Worm (Caenorhabditis elegans) whole organism, late embryonic: ENCODE measurements around the gene cor-1.

ENCODE experiments used
- K09A11.1 ChIP-seq: sonication (generic microtip); optimal IDR thresholded peaks from 2 replicates; lab custom pipeline; 2017; ENCODE audit warnings: antibody characterized with exemption, mild to moderate bottlenecking, missing genetic modification characterization, missing compliant biosample characterization; ENCODE audit not compliant: insufficient read depth
- ama-1 ChIP-seq: fragments of 150-350 bp; optimal IDR thresholded peaks from 2 replicates; lab custom pipeline; 2014
- ceh-18 ChIP-seq: sonication (generic microtip); optimal IDR thresholded peaks from 2 replicates; lab custom pipeline; 2016; ENCODE audit warnings: missing genetic modification characterization, missing compliant biosample characterization
- ceh-9 ChIP-seq: sonication (generic microtip); optimal IDR thresholded peaks from 2 replicates; lab custom pipeline; 2016; ENCODE audit warnings: mild to moderate bottlenecking, missing genetic modification characterization, inconsistent platforms, missing compliant biosample characterization
- elt-2 ChIP-seq: sonication (generic microtip); optimal IDR thresholded peaks from 2 replicates; lab custom pipeline; 2016; ENCODE audit warnings: missing genetic modification reagents, missing genetic modification characterization, missing compliant biosample characterization
- ets-4 ChIP-seq: sonication (generic microtip); optimal IDR thresholded peaks from 2 replicates; lab custom pipeline; 2016; ENCODE audit warnings: missing genetic modification characterization, missing compliant biosample characterization
- fkh-10 ChIP-seq: fragments of 150-350 bp; optimal IDR thresholded peaks from 2 replicates; lab custom pipeline; 2014; ENCODE audit warnings: missing biosample characterization, missing genetic modification reagents, missing genetic modification characterization
- lin-11 ChIP-seq: fragments of 200-800 bp; sonication (Bioruptor generic); optimal IDR thresholded peaks from 2 replicates; lab custom pipeline; 2018; ENCODE audit warnings: mild to moderate bottlenecking, missing genetic modification characterization, missing compliant biosample characterization
- pqm-1 ChIP-seq: sonication (generic microtip); optimal IDR thresholded peaks from 2 replicates; lab custom pipeline; 2016; ENCODE audit warnings: missing genetic modification characterization, missing compliant biosample characterization
- pros-1 ChIP-seq: fragments of 150-350 bp; optimal IDR thresholded peaks from 2 replicates; lab custom pipeline; 2014; ENCODE audit warnings: missing biosample characterization, missing genetic modification reagents, missing genetic modification characterization
- rnt-1 ChIP-seq: sonication (generic microtip); optimal IDR thresholded peaks from 2 replicates; lab custom pipeline; 2016; ENCODE audit warnings: missing genetic modification characterization, missing compliant biosample characterization
- unc-42 ChIP-seq: sonication (generic microtip); optimal IDR thresholded peaks from 2 replicates; lab custom pipeline; 2016; ENCODE audit warnings: missing genotype, missing genetic modification characterization, missing compliant biosample characterization

ce11 chrIII:10201235-10201634 lies 47.7 kb upstream of the cor-1 start, which contains the start of the genes T20G5.13 and T20G5.12:
- TF ChIP-seq ama-1 (no peak), unc-42 (tag; lab: Kevin White, UChicago) (no peak), ets-4 (tag; lab: Kevin White, UChicago) (no peak), rnt-1 (no peak), ceh-18 (tag; lab: Kevin White, UChicago) (no peak), fkh-10 (GFP tag; lab: Kevin White, UChicago) (no peak), pqm-1 (tag; lab: Kevin White, UChicago) (no peak), ceh-9 (tag; lab: Kevin White, UChicago) (no peak), pros-1 (no peak), lin-11 (no peak), K09A11.1 (tag; lab: Kevin White, UChicago) (no peak), elt-2 (tag; lab: Kevin White, UChicago) (no peak)
